Worm (Caenorhabditis elegans) whole organism, late embryonic: Measurements from ENCODE around the gene F46C5.1.

Source experiments
- C38D4.7 ChIP-seq: fragments of 200-800 bp; sonication (Bioruptor generic); optimal IDR thresholded peaks from 2 replicates; lab custom pipeline; 2018; ENCODE audit warnings: mild to moderate bottlenecking, missing genetic modification characterization, moderate library complexity, missing compliant biosample characterization
- K02D7.2 ChIP-seq: sonication (generic microtip); optimal IDR thresholded peaks from 2 replicates; lab custom pipeline; 2017; ENCODE audit warnings: mild to moderate bottlenecking, missing genetic modification characterization, missing compliant biosample characterization
- T23F11.4 ChIP-seq: fragments of 200-800 bp; sonication (Bioruptor generic); optimal IDR thresholded peaks from 2 replicates; lab custom pipeline; 2018; ENCODE audit warnings: mild to moderate bottlenecking, missing genetic modification characterization, missing compliant biosample characterization
- Y22D7AL.16 ChIP-seq: sonication (generic microtip); optimal IDR thresholded peaks from 2 replicates; lab custom pipeline; 2016; ENCODE audit warnings: missing genetic modification characterization, missing compliant biosample characterization
- ama-1 ChIP-seq: fragments of 150-350 bp; optimal IDR thresholded peaks from 2 replicates; lab custom pipeline; 2014
- ceh-14 ChIP-seq: sonication (generic microtip); optimal IDR thresholded peaks from 2 replicates; lab custom pipeline; 2016; ENCODE audit warnings: missing genotype, missing genetic modification characterization, missing compliant biosample characterization
- ceh-18 ChIP-seq: sonication (generic microtip); optimal IDR thresholded peaks from 2 replicates; lab custom pipeline; 2016; ENCODE audit warnings: missing genetic modification characterization, missing compliant biosample characterization
- ceh-19 ChIP-seq: fragments of 200-800 bp; sonication (Bioruptor generic); optimal IDR thresholded peaks from 2 replicates; lab custom pipeline; 2018; ENCODE audit warnings: mild to moderate bottlenecking, missing genetic modification characterization, missing compliant biosample characterization
- ceh-2 ChIP-seq: sonication (generic microtip); optimal IDR thresholded peaks from 2 replicates; lab custom pipeline; 2016; ENCODE audit warnings: missing genotype, missing genetic modification characterization, missing compliant biosample characterization
- ceh-22 ChIP-seq: sonication (generic microtip); optimal IDR thresholded peaks from 2 replicates; lab custom pipeline; 2017; ENCODE audit warnings: missing biosample characterization, missing genetic modification characterization
- ceh-24 ChIP-seq: sonication (generic microtip); optimal IDR thresholded peaks from 2 replicates; lab custom pipeline; 2016; ENCODE audit warnings: mild to moderate bottlenecking, missing genetic modification characterization, missing compliant biosample characterization
- ceh-45 ChIP-seq: fragments of 200-800 bp; sonication (Bioruptor generic); IDR thresholded peaks from 2 replicates; pipeline ENCODE4 v1.3.6; 2022; ENCODE audit warnings: missing genetic modification reagents, missing genetic modification characterization, missing compliant biosample characterization
- ceh-48 ChIP-seq: sonication (generic microtip); optimal IDR thresholded peaks from 2 replicates; lab custom pipeline; 2016; ENCODE audit warnings: missing genetic modification characterization, inconsistent platforms, missing compliant biosample characterization
- ceh-6 ChIP-seq: fragments of 200-800 bp; sonication (Bioruptor generic); optimal IDR thresholded peaks from 2 replicates; lab custom pipeline; 2018; ENCODE audit warnings: mild to moderate bottlenecking, missing genetic modification characterization, missing compliant biosample characterization
- ceh-9 ChIP-seq: sonication (generic microtip); optimal IDR thresholded peaks from 2 replicates; lab custom pipeline; 2016; ENCODE audit warnings: mild to moderate bottlenecking, missing genetic modification characterization, inconsistent platforms, missing compliant biosample characterization
- dmd-4 ChIP-seq: sonication (generic microtip); optimal IDR thresholded peaks from 2 replicates; lab custom pipeline; 2016; ENCODE audit warnings: borderline replicate concordance, missing genetic modification characterization, missing compliant biosample characterization
- dve-1 ChIP-seq: sonication (generic microtip); optimal IDR thresholded peaks from 2 replicates; lab custom pipeline; 2017; ENCODE audit warnings: antibody characterized with exemption, mild to moderate bottlenecking, missing genetic modification characterization, missing compliant biosample characterization
- elt-2 ChIP-seq: sonication (generic microtip); optimal IDR thresholded peaks from 2 replicates; lab custom pipeline; 2016; ENCODE audit warnings: missing genetic modification reagents, missing genetic modification characterization, missing compliant biosample characterization
- elt-4 ChIP-seq: sonication (generic microtip); optimal IDR thresholded peaks from 2 replicates; lab custom pipeline; 2016; ENCODE audit warnings: missing genetic modification characterization, missing compliant biosample characterization
- ets-4 ChIP-seq: sonication (generic microtip); optimal IDR thresholded peaks from 2 replicates; lab custom pipeline; 2016; ENCODE audit warnings: missing genetic modification characterization, missing compliant biosample characterization
- eyg-1 ChIP-seq: sonication (generic microtip); optimal IDR thresholded peaks from 2 replicates; lab custom pipeline; 2016; ENCODE audit warnings: missing genotype, missing genetic modification characterization, missing compliant biosample characterization
- fax-1 ChIP-seq: sonication (generic microtip); optimal IDR thresholded peaks from 2 replicates; lab custom pipeline; 2016; ENCODE audit warnings: missing genotype, missing genetic modification characterization, missing compliant biosample characterization
- fkh-6 ChIP-seq: sonication (generic microtip); optimal IDR thresholded peaks from 2 replicates; lab custom pipeline; 2016; ENCODE audit warnings: missing genetic modification characterization, missing compliant biosample characterization
- gmeb-2 ChIP-seq: sonication (generic microtip); optimal IDR thresholded peaks from 2 replicates; lab custom pipeline; 2016; ENCODE audit warnings: missing genetic modification characterization, inconsistent platforms, missing compliant biosample characterization
- hlh-15 ChIP-seq: sonication (generic microtip); optimal IDR thresholded peaks from 2 replicates; lab custom pipeline; 2016; ENCODE audit warnings: missing genetic modification characterization, missing compliant biosample characterization
- hlh-30 ChIP-seq: sonication (generic microtip); optimal IDR thresholded peaks from 2 replicates; lab custom pipeline; 2017; ENCODE audit warnings: antibody characterized with exemption, missing genetic modification characterization, missing compliant biosample characterization; ENCODE audit not compliant: insufficient read depth
- hlh-6 ChIP-seq: sonication (generic microtip); optimal IDR thresholded peaks from 2 replicates; lab custom pipeline; 2016; ENCODE audit warnings: missing genotype, missing genetic modification characterization, missing compliant biosample characterization
- hlh-8 ChIP-seq: sonication (generic microtip); optimal IDR thresholded peaks from 2 replicates; lab custom pipeline; 2016; ENCODE audit warnings: missing genotype, missing genetic modification characterization, missing compliant biosample characterization
- lin-11 ChIP-seq: fragments of 200-800 bp; sonication (Bioruptor generic); optimal IDR thresholded peaks from 2 replicates; lab custom pipeline; 2018; ENCODE audit warnings: mild to moderate bottlenecking, missing genetic modification characterization, missing compliant biosample characterization
- madf-2 ChIP-seq: sonication (generic microtip); optimal IDR thresholded peaks from 2 replicates; lab custom pipeline; 2017; ENCODE audit warnings: missing genetic modification characterization, missing compliant biosample characterization
- mec-3 ChIP-seq: sonication (generic microtip); optimal IDR thresholded peaks from 2 replicates; lab custom pipeline; 2016; ENCODE audit warnings: borderline replicate concordance, missing genetic modification characterization, missing compliant biosample characterization
- nfya-1 ChIP-seq: sonication (generic microtip); optimal IDR thresholded peaks from 2 replicates; lab custom pipeline; 2017; ENCODE audit warnings: missing genetic modification characterization, mild to moderate bottlenecking, missing compliant biosample characterization, antibody characterized with exemption, moderate library complexity
- nhr-232 ChIP-seq: sonication (generic microtip); optimal IDR thresholded peaks from 2 replicates; lab custom pipeline; 2016; ENCODE audit warnings: missing genetic modification characterization, missing compliant biosample characterization
- npax-4 ChIP-seq: sonication (generic microtip); optimal IDR thresholded peaks from 2 replicates; lab custom pipeline; 2016; ENCODE audit warnings: missing genetic modification characterization, missing compliant biosample characterization
- odd-2 ChIP-seq: sonication (generic microtip); optimal IDR thresholded peaks from 2 replicates; lab custom pipeline; 2017; ENCODE audit warnings: antibody characterized with exemption, mild to moderate bottlenecking, missing genetic modification characterization, missing compliant biosample characterization
- pag-3 ChIP-seq: sonication (generic microtip); optimal IDR thresholded peaks from 2 replicates; lab custom pipeline; 2016; ENCODE audit warnings: missing compliant biosample characterization, missing genetic modification characterization, borderline replicate concordance
- pat-9 ChIP-seq: fragments of 200-800 bp; sonication (Bioruptor generic); optimal IDR thresholded peaks from 2 replicates; lab custom pipeline; 2018; ENCODE audit warnings: mild to moderate bottlenecking, missing genetic modification characterization, moderate library complexity, missing compliant biosample characterization
- pha-2 ChIP-seq: sonication (generic microtip); optimal IDR thresholded peaks from 2 replicates; lab custom pipeline; 2017; ENCODE audit warnings: mild to moderate bottlenecking, missing genetic modification characterization, missing compliant biosample characterization
- pha-4 ChIP-seq: fragments of 150-350 bp; optimal IDR thresholded peaks from 2 replicates; lab custom pipeline; 2018; ENCODE audit warnings: missing biosample characterization, missing genetic modification reagents, missing genetic modification characterization
- pqm-1 ChIP-seq: sonication (generic microtip); optimal IDR thresholded peaks from 2 replicates; lab custom pipeline; 2016; ENCODE audit warnings: missing genetic modification characterization, missing compliant biosample characterization
- pros-1 ChIP-seq: fragments of 150-350 bp; optimal IDR thresholded peaks from 2 replicates; lab custom pipeline; 2014; ENCODE audit warnings: missing biosample characterization, missing genetic modification reagents, missing genetic modification characterization
- ref-2 ChIP-seq: sonication (generic microtip); optimal IDR thresholded peaks from 2 replicates; lab custom pipeline; 2016; ENCODE audit warnings: missing genetic modification characterization, missing compliant biosample characterization
- rnt-1 ChIP-seq: sonication (generic microtip); optimal IDR thresholded peaks from 2 replicates; lab custom pipeline; 2016; ENCODE audit warnings: missing genetic modification characterization, missing compliant biosample characterization
- sdc-2 ChIP-seq: sonication (generic microtip); optimal IDR thresholded peaks from 2 replicates; lab custom pipeline; 2016; ENCODE audit warnings: missing genotype, missing genetic modification characterization, missing compliant biosample characterization
- sox-2 ChIP-seq: fragments of 200-800 bp; sonication (Bioruptor generic); IDR thresholded peaks from 2 replicates; pipeline ENCODE4 v1.3.6; 2022; ENCODE audit warnings: missing genetic modification reagents, missing genetic modification characterization, missing compliant biosample characterization
- tbx-2 ChIP-seq: sonication (generic microtip); optimal IDR thresholded peaks from 2 replicates; lab custom pipeline; 2016; ENCODE audit warnings: missing genetic modification characterization, missing compliant biosample characterization
- unc-42 ChIP-seq: sonication (generic microtip); optimal IDR thresholded peaks from 2 replicates; lab custom pipeline; 2016; ENCODE audit warnings: missing genotype, missing genetic modification characterization, missing compliant biosample characterization
- unc-55 ChIP-seq: sonication (generic microtip); optimal IDR thresholded peaks from 2 replicates; lab custom pipeline; 2017; ENCODE audit warnings: missing biosample characterization, missing genetic modification reagents, missing genetic modification characterization
- zip-5 ChIP-seq: sonication (generic microtip); optimal IDR thresholded peaks from 2 replicates; lab custom pipeline; 2016; ENCODE audit warnings: missing genetic modification characterization, missing compliant biosample characterization
- ztf-16 ChIP-seq: sonication (generic microtip); optimal IDR thresholded peaks from 2 replicates; lab custom pipeline; 2017; ENCODE audit warnings: missing genetic modification characterization, missing compliant biosample characterization

F46C5.1 gene

ce11 chrII:8788752-8789151 lies 32.2 kb downstream of the F46C5.1 start:
- TF ChIP-seq pros-1 (tag; lab: Kevin White, UChicago) (no peak), dmd-4 (tag; lab: Kevin White, UChicago) (no peak), elt-4 (tag; lab: Kevin White, UChicago) (no peak), pag-3 (tag; lab: Kevin White, UChicago) (no peak), hlh-6 (tag; lab: Kevin White, UChicago) (no peak)

- TF ChIP-seq nfya-1 (tag; lab: Kevin White, UChicago), result peak; percentile 94
- TF ChIP-seq elt-4 (tag; lab: Kevin White, UChicago), result no peak
- TF ChIP-seq hlh-30 (tag; lab: Kevin White, UChicago), result peak; percentile 100
- no peak for TF ChIP-seq fax-1
- TF ChIP-seq lin-11 (tag; lab: Kevin White, UChicago), result no peak
- peak; percentile 66 for TF ChIP-seq ceh-2 (tag; lab: Kevin White, UChicago)
- TF ChIP-seq tbx-2 (tag; lab: Kevin White, UChicago), result peak; percentile 50
- TF ChIP-seq hlh-15, result no peak
- peak; percentile 33 for TF ChIP-seq pha-2 (tag; lab: Kevin White, UChicago)
- TF ChIP-seq sox-2, result no peak; the same call in 1 of the 2 replicates
- TF ChIP-seq gmeb-2 (tag; lab: Kevin White, UChicago), result no peak
- TF ChIP-seq K02D7.2 (tag; lab: Kevin White, UChicago), result no peak
- no peak for TF ChIP-seq pha-4
- TF ChIP-seq ref-2 (tag; lab: Kevin White, UChicago), result peak; percentile 50
- TF ChIP-seq dmd-4 (tag; lab: Kevin White, UChicago), result no peak
- TF ChIP-seq hlh-8 (tag; lab: Kevin White, UChicago), result no peak
- TF ChIP-seq eyg-1 (tag; lab: Kevin White, UChicago), result no peak
- TF ChIP-seq pqm-1 (tag; lab: Kevin White, UChicago), result no peak
- TF ChIP-seq sdc-2, result peak; percentile 36
- TF ChIP-seq madf-2, result peak; percentile 1
- TF ChIP-seq zip-5 (tag; lab: Kevin White, UChicago), result no peak
- TF ChIP-seq elt-2, result peak; percentile 67
- no peak for TF ChIP-seq fkh-6 (tag; lab: Kevin White, UChicago)
- TF ChIP-seq ceh-18, result peak; percentile 88
- TF ChIP-seq ceh-6, result no peak
- TF ChIP-seq ceh-48, result peak; percentile 91
- TF ChIP-seq rnt-1 (tag; lab: Kevin White, UChicago), result peak; percentile 95
- TF ChIP-seq ceh-9 (tag; lab: Kevin White, UChicago), result no peak
- no peak for TF ChIP-seq odd-2 (tag; lab: Kevin White, UChicago)
- no peak for TF ChIP-seq mec-3 (tag; lab: Kevin White, UChicago)
- TF ChIP-seq ceh-24 (tag; lab: Kevin White, UChicago), result no peak
- TF ChIP-seq ceh-22, result no peak
- TF ChIP-seq ceh-19 (GFP tag; lab: Kevin White, UChicago), result peak; percentile 6
- TF ChIP-seq pat-9 (tag; lab: Kevin White, UChicago), result no peak
- TF ChIP-seq C38D4.7, result no peak
- TF ChIP-seq ceh-14 (tag; lab: Kevin White, UChicago), result peak; percentile 67
- TF ChIP-seq nhr-232 (tag; lab: Kevin White, UChicago), result no peak
- peak; percentile 13 for TF ChIP-seq ztf-16 (tag; lab: Kevin White, UChicago)
- TF ChIP-seq pag-3 (tag; lab: Kevin White, UChicago), result no peak
- peak; percentile 66 for TF ChIP-seq ets-4 (tag; lab: Kevin White, UChicago)
- TF ChIP-seq dve-1 (tag; lab: Kevin White, UChicago), result peak; percentile 75
- peak; percentile 84 for TF ChIP-seq unc-42 (tag; lab: Kevin White, UChicago)
- peak; percentile 55 for TF ChIP-seq ama-1 (lab: Kevin White, UChicago)
- TF ChIP-seq npax-4, result no peak
- TF ChIP-seq T23F11.4, result no peak
- TF ChIP-seq unc-55 (GFP tag; lab: Kevin White, UChicago), result peak; percentile 97
- no peak for TF ChIP-seq ceh-45 (GFP tag; lab: Robert Waterston, UW)
- TF ChIP-seq Y22D7AL.16 (tag; lab: Kevin White, UChicago), result no peak
These were observed 33.6 kb downstream of the F46C5.1 start for ce11 chrII:8787376-8787775.
